Worm (Caenorhabditis elegans): ENCODE measurements around the gene B0457.6.

B0457.6 gene

DNA sequence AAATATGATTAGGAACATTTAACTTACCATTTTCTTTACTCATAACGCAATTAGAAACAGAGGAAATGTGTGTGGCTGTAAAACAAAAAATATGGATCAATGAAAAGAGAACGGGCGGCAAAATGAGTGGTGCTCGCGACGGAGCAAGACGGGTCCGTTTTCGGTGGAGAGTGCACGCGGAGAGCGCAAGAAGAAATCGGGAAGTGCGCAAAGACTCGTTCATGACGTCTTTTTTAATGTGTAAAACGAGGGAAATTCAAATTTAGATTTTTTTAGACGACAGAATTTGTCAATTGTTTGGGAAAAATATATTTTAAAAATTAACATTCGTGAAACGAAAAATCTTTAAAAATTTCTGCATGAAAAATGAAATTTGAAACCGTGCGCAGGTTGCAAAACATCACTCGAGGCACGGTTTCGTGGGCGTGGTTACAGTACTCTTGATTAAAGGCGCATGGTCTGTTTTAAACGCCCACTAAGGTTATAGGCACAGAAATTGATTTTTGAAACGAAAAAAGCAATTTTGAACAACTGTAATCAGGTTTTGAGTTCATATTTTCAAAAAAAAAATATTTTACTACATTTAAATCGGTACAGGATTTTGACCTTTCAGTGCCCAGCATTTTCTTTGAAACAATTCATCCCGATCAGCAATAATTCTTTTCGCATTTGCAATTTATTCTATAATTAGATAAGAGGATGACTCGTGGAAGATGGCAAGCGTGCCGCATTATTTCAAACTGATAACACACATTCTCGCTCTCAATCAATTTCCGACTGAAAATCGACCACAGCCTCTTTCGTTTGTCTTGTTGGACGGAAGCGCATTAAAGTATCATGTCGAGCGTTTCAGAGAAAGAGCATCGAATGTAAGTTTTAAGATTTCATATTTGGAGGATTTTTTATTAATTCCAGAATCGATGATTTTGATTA lies 47.3 kb downstream of the B0457.6 start, which contains the start of the genes szy-20 and C18E9.5:
TSS of gene szy-20 (minus strand) at position 83 of the 933 bp plus-strand sequence.
TSS of gene C18E9.5 (plus strand) at position 730 of the 933 bp plus-strand sequence.
- TF ChIP-seq unc-62 (GFP tag; optimal IDR thresholded peaks at IDR 0.05) = no peak

DNA sequence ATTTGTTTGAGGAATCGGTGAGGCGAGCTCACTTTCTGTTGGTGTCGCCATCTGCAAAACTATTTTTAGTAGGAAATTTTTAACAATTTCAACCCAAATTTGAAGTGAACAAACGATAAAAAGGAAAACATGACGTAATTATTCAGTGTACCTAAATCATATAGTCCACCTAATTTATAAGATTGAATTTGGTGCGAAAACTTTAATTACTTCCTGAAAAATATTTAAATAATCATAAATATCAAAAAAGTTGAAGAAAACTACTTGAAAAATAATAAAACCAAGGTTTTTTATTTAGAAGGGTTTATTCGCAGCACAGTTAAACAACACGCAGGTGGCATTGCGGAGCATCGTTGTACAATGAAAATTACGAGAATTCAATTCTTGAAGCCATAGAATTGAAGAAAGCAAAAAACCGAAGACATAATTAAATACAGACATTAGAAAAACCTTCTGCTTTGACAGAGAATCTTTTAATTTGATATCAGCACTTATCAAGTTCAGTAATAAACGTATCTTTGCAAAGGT lies 51.4 kb downstream of the B0457.6 start, which contains the start of gene tomm-40:
TSS of gene tomm-40 (minus strand) at position 51 of the 528 bp plus-strand sequence.
- TF ChIP-seq unc-62 (GFP tag; optimal IDR thresholded peaks at IDR 0.05) = no peak

Data from whole organism, dauer.